Worm (Caenorhabditis elegans) whole organism, young adult: ENCODE results near the gene Y46G5A.15.

ENCODE experiments used
- B0336.3 ChIP-seq: fragments of 200-800 bp; sonication (Bioruptor generic); IDR thresholded peaks from 2 replicates; pipeline ENCODE4 v1.3.6; 2022; ENCODE audit warnings: missing genetic modification characterization, missing compliant biosample characterization
- K11D2.4 ChIP-seq: fragments of 200-800 bp; sonication (Bioruptor generic); IDR thresholded peaks from 2 replicates; pipeline ENCODE4 v1.3.6; 2022; ENCODE audit warnings: missing genetic modification reagents, missing genetic modification characterization, missing compliant biosample characterization
- Y95B8A.8 ChIP-seq: fragments of 200-800 bp; sonication (Bioruptor generic); IDR thresholded peaks from 2 replicates; pipeline ENCODE4 v1.3.6; 2022; ENCODE audit warnings: missing genetic modification reagents, missing genetic modification characterization, missing compliant biosample characterization
- dox-1 ChIP-seq: fragments of 200-800 bp; sonication (Bioruptor generic); IDR thresholded peaks from 2 replicates; pipeline ENCODE4 v1.3.6; 2022; ENCODE audit warnings: missing genetic modification reagents, missing genetic modification characterization, missing compliant biosample characterization
- rec-8 ChIP-seq, 2 experiments: sonication (generic microtip); optimal IDR thresholded peaks; 2 replicates each; lab custom pipeline; 2016; ENCODE audit warnings: mild to moderate bottlenecking in 2 of 2, missing genetic modification characterization in 2 of 2, missing genetic modification reagents in 2 of 2, missing genotype in 2 of 2, missing biosample characterization in 1 of 2, missing compliant biosample characterization in 1 of 2, moderate library complexity in 1 of 2
- snpc-4 ChIP-seq, 5 experiments: fragments of 150-350 bp in 1 of 5; sonication (generic microtip) in 4 of 5; optimal IDR thresholded peaks; 2 replicates each; lab custom pipeline; 2014 to 2018; ENCODE audit warnings: missing genetic modification characterization in 5 of 5, missing biosample characterization in 3 of 5, antibody characterized with exemption in 2 of 5, mild to moderate bottlenecking in 2 of 5, missing compliant biosample characterization in 2 of 5, missing genotype in 2 of 5, moderate library complexity in 2 of 5, missing genetic modification reagents in 1 of 5
- ztf-26 ChIP-seq: sonication (generic microtip); optimal IDR thresholded peaks from 2 replicates; lab custom pipeline; 2017; ENCODE audit warnings: missing genetic modification characterization, missing compliant biosample characterization

Gene Y46G5A.15

DNA sequence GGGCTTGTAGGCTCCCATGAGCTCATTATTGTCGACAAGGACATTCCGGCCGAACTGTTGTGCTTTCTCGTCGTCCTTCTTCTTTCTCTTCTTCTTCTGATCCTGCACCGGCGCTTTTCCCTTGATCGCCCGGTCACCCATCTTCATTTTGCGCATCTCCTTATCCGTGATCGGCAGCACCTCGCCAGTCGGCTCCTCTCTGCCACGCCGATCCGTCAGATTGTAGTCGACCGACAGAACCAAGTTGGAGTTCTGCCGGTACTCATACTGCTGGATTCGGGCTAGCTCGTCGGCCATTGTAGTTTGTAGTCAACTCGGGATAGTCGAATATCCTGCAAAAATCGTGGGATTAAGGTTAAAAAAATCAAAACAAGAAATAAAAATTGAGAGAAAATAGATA, 48.6 kb downstream of the Y46G5A.15 start, which contains the start of gene snrp-200 (continued):
- TF ChIP-seq snpc-4 (GFP tag; optimal IDR thresholded peaks at IDR 0.05; lab: Kevin White, UChicago) (no peak), snpc-4 (tag; optimal IDR thresholded peaks at IDR 0.05; lab: Kevin White, UChicago) (no peak), B0336.3 (peak; percentile 87), ztf-26 (tag; lab: Kevin White, UChicago) (no peak), Y95B8A.8 (no peak), rec-8 (tag; optimal IDR thresholded peaks at IDR 0.05; lab: Kevin White, UChicago) (no peak), K11D2.4 (GFP tag; lab: Robert Waterston, UW) (no peak), dox-1 (GFP tag; lab: Robert Waterston, UW) (0 out of 2 replicates have a peak, but pooled peaks have one; percentile 24)
- TF ChIP-seq, all 124 proteins: peak for 33
